Worm (Caenorhabditis elegans): ENCODE measurements around the gene ndx-2.

DNA sequence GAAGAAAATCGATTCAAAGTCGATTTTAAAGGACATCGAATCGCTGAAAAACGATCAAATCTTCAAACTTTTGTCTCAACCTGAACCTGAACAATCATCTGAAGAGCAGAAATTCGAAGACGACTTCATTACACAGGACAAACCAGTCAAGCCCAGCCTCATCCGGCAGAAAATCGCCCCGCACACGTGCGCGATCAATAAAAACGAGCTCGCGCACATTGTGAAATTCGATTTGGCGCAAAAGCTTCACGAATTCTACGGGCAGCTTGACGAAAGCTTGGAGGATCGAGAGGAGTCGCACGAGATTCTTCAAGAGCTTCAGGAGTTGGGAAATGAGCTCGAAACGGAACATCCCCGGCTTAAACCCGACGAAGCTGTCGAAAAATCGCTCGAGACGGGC is 25.8 kb downstream of the ndx-2 start, which contains the start of gene W02H5.2:
- TF ChIP-seq fkh-10 (GFP tag; optimal IDR thresholded peaks at IDR 0.05) (no peak), sox-4 (tag; optimal IDR thresholded peaks at IDR 0.05) (no peak), tbx-2 (tag; optimal IDR thresholded peaks at IDR 0.05) (no peak)

Measured in whole organism, late embryonic.